Worm (Caenorhabditis elegans) whole organism, L1 larva: ENCODE results near the gene C51E3.6.
A peak's percentile ranks its signal among the peaks of the same experiment; 100 is the strongest.

Source experiments
- aha-1 ChIP-seq: fragments of 150-350 bp; optimal IDR thresholded peaks from 2 replicates; lab custom pipeline; 2014; ENCODE audit warnings: missing biosample characterization, missing genetic modification characterization
- alr-1 ChIP-seq: fragments of 200-800 bp; sonication (Bioruptor generic); optimal IDR thresholded peaks from 2 replicates; lab custom pipeline; 2018; ENCODE audit warnings: borderline replicate concordance, mild to moderate bottlenecking, missing genetic modification characterization, missing compliant biosample characterization
- ama-1 ChIP-seq: fragments of 150-350 bp; optimal IDR thresholded peaks from 2 replicates; lab custom pipeline; 2014
- blmp-1 ChIP-seq: fragments of 150-350 bp; optimal IDR thresholded peaks from 2 replicates; lab custom pipeline; 2014; ENCODE audit warnings: missing biosample characterization, missing genetic modification characterization
- ceh-88 ChIP-seq: fragments of 200-800 bp; sonication (Bioruptor generic); IDR thresholded peaks from 2 replicates; pipeline ENCODE4 v1.3.6; 2022; ENCODE audit warnings: missing genetic modification characterization, missing compliant biosample characterization
- ces-1 ChIP-seq: fragments of 150-350 bp; optimal IDR thresholded peaks from 2 replicates; lab custom pipeline; 2014; ENCODE audit warnings: missing biosample characterization, missing genetic modification reagents, missing genetic modification characterization
- dpl-1 ChIP-seq, 3 experiments: fragments of 150-350 bp in 2 of 3; sonication (generic microtip) in 1 of 3; optimal IDR thresholded peaks; 2 replicates each; lab custom pipeline; 2014 to 2017; ENCODE audit warnings: missing biosample characterization in 3 of 3, missing genetic modification characterization in 3 of 3, missing genetic modification reagents in 3 of 3
- dsc-1 ChIP-seq: sonication (generic microtip); optimal IDR thresholded peaks from 2 replicates; lab custom pipeline; 2016; ENCODE audit warnings: mild to moderate bottlenecking, missing genetic modification characterization, missing compliant biosample characterization
- efl-1 ChIP-seq, 4 experiments: fragments of 150-350 bp; optimal IDR thresholded peaks in 3 of 4; peaks in 1 of 4; 1 replicate in 1 of 4; 2 replicates in 3 of 4; lab custom pipeline; 2014; ENCODE audit warnings: missing biosample characterization in 2 of 4, missing genetic modification characterization in 2 of 4, missing genetic modification reagents in 2 of 4
- efl-3 ChIP-seq: fragments of 200-800 bp; sonication (Bioruptor generic); optimal IDR thresholded peaks from 2 replicates; lab custom pipeline; 2018; ENCODE audit warnings: mild to moderate bottlenecking, missing genetic modification characterization, missing compliant biosample characterization
- elt-3 ChIP-seq, 6 experiments: fragments of 150-350 bp in 1 of 6; sonication (generic microtip); optimal IDR thresholded peaks; 2 replicates each; lab custom pipeline; 2017 to 2018; ENCODE audit warnings: missing biosample characterization in 6 of 6, missing genetic modification characterization in 6 of 6, inconsistent platforms in 1 of 6
- ets-5 ChIP-seq: fragments of 200-800 bp; sonication (Bioruptor generic); IDR thresholded peaks from 2 replicates; pipeline ENCODE4 v1.3.6; 2022; ENCODE audit warnings: missing genetic modification characterization, missing compliant biosample characterization
- fkh-4 ChIP-seq: sonication (generic microtip); optimal IDR thresholded peaks from 2 replicates; lab custom pipeline; 2016; ENCODE audit warnings: missing compliant biosample characterization, missing genetic modification characterization, borderline replicate concordance
- fkh-8 ChIP-seq: sonication (generic microtip); optimal IDR thresholded peaks from 2 replicates; lab custom pipeline; 2016; ENCODE audit warnings: mild to moderate bottlenecking, missing genetic modification characterization, missing compliant biosample characterization
- grh-1 ChIP-seq: fragments of 200-800 bp; sonication (Bioruptor generic); IDR thresholded peaks from 2 replicates; pipeline ENCODE4 v1.3.6; 2022; ENCODE audit warnings: missing genetic modification reagents, missing genetic modification characterization, missing compliant biosample characterization
- hlh-4 ChIP-seq: sonication (generic microtip); optimal IDR thresholded peaks from 2 replicates; lab custom pipeline; 2016; ENCODE audit warnings: mild to moderate bottlenecking, missing genetic modification characterization, missing compliant biosample characterization
- isw-1 ChIP-seq: fragments of 200-800 bp; sonication (Bioruptor generic); IDR thresholded peaks from 2 replicates; pipeline ENCODE4 v1.3.6; 2022; ENCODE audit warnings: missing genetic modification characterization, missing compliant biosample characterization
- jun-1 ChIP-seq: fragments of 150-350 bp; optimal IDR thresholded peaks from 2 replicates; lab custom pipeline; 2014; ENCODE audit warnings: missing biosample characterization, missing genetic modification reagents, missing genetic modification characterization
- lin-14 ChIP-seq: fragments of 200-800 bp; sonication (Bioruptor generic); optimal IDR thresholded peaks from 2 replicates; lab custom pipeline; 2018; ENCODE audit warnings: mild to moderate bottlenecking, missing genetic modification characterization, moderate library complexity, missing compliant biosample characterization
- lin-35 ChIP-seq, 2 experiments: fragments of 150-350 bp; optimal IDR thresholded peaks; 2 replicates each; lab custom pipeline; 2014; ENCODE audit warnings: missing biosample characterization in 2 of 2, missing genetic modification characterization in 2 of 2, missing genetic modification reagents in 2 of 2
- lin-39 ChIP-seq: fragments of 150-350 bp; optimal IDR thresholded peaks from 2 replicates; lab custom pipeline; 2014; ENCODE audit warnings: missing biosample characterization, missing genetic modification reagents, missing genetic modification characterization
- lir-3 ChIP-seq: sonication (generic microtip); optimal IDR thresholded peaks from 2 replicates; lab custom pipeline; 2016; ENCODE audit warnings: mild to moderate bottlenecking, missing genetic modification characterization, moderate library complexity, missing compliant biosample characterization; ENCODE audit not compliant: poor library complexity
- lsy-2 ChIP-seq, 2 experiments: fragments of 150-350 bp; optimal IDR thresholded peaks; 2 replicates each; lab custom pipeline; 2014; ENCODE audit warnings: missing biosample characterization in 2 of 2, missing genetic modification characterization in 2 of 2
- mab-9 ChIP-seq: fragments of 200-800 bp; sonication (Bioruptor generic); IDR thresholded peaks from 2 replicates; pipeline ENCODE4 v1.3.6; 2022; ENCODE audit warnings: missing genetic modification reagents, missing genetic modification characterization, missing compliant biosample characterization
- mdl-1 ChIP-seq, 2 experiments: fragments of 150-350 bp; optimal IDR thresholded peaks; 2 replicates each; lab custom pipeline; 2014 to 2017; ENCODE audit warnings: missing biosample characterization in 2 of 2, missing genetic modification characterization in 2 of 2, inconsistent platforms in 1 of 2
- mef-2 ChIP-seq: fragments of 150-350 bp; optimal IDR thresholded peaks from 2 replicates; lab custom pipeline; 2014; ENCODE audit warnings: missing biosample characterization, missing genetic modification characterization
- mep-1 ChIP-seq: fragments of 150-350 bp; optimal IDR thresholded peaks from 2 replicates; lab custom pipeline; 2014; ENCODE audit warnings: missing biosample characterization, missing genetic modification characterization
- nhr-11 ChIP-seq: fragments of 150-350 bp; optimal IDR thresholded peaks from 2 replicates; lab custom pipeline; 2014; ENCODE audit warnings: missing biosample characterization, missing genetic modification characterization
- nhr-12 ChIP-seq: sonication (generic microtip); optimal IDR thresholded peaks from 2 replicates; lab custom pipeline; 2017; ENCODE audit warnings: missing biosample characterization, missing genetic modification characterization
- nhr-20 ChIP-seq: sonication (generic microtip); optimal IDR thresholded peaks from 2 replicates; lab custom pipeline; 2016; ENCODE audit warnings: mild to moderate bottlenecking, missing genetic modification characterization, missing compliant biosample characterization
- nhr-28 ChIP-seq: fragments of 150-350 bp; optimal IDR thresholded peaks from 2 replicates; lab custom pipeline; 2014; ENCODE audit warnings: missing biosample characterization, missing genetic modification characterization
- nhr-47 ChIP-seq: sonication (generic microtip); optimal IDR thresholded peaks from 2 replicates; lab custom pipeline; 2016; ENCODE audit warnings: mild to moderate bottlenecking, missing genetic modification characterization, moderate library complexity, missing compliant biosample characterization
- nhr-71 ChIP-seq: sonication (generic microtip); optimal IDR thresholded peaks from 2 replicates; lab custom pipeline; 2016; ENCODE audit warnings: mild to moderate bottlenecking, missing genetic modification characterization, moderate library complexity, missing compliant biosample characterization
- nhr-76 ChIP-seq: sonication (generic microtip); optimal IDR thresholded peaks from 2 replicates; lab custom pipeline; 2017; ENCODE audit warnings: missing biosample characterization, missing genetic modification characterization
- nhr-77 ChIP-seq: fragments of 150-350 bp; optimal IDR thresholded peaks from 2 replicates; lab custom pipeline; 2014; ENCODE audit warnings: missing biosample characterization, missing genetic modification characterization
- nhr-84 ChIP-seq: sonication (generic microtip); optimal IDR thresholded peaks from 2 replicates; lab custom pipeline; 2017; ENCODE audit warnings: missing biosample characterization, missing genetic modification characterization
- nhr-85 ChIP-seq: sonication (generic microtip); peaks from one replicate; lab custom pipeline; 2016; ENCODE audit warnings: missing genetic modification characterization, inconsistent platforms, missing compliant biosample characterization
- nhr-90 ChIP-seq: sonication (generic microtip); optimal IDR thresholded peaks from 2 replicates; lab custom pipeline; 2016; ENCODE audit warnings: mild to moderate bottlenecking, missing genetic modification characterization, missing compliant biosample characterization; ENCODE audit not compliant: poor library complexity
- pqm-1 ChIP-seq: sonication (generic microtip); optimal IDR thresholded peaks from 3 replicates; lab custom pipeline; 2017; ENCODE audit warnings: missing biosample characterization, missing genetic modification characterization
- rnt-1 ChIP-seq: sonication (generic microtip); optimal IDR thresholded peaks from 2 replicates; lab custom pipeline; 2016; ENCODE audit warnings: mild to moderate bottlenecking, missing genetic modification characterization, moderate library complexity, missing compliant biosample characterization
- skn-1 ChIP-seq: fragments of 150-350 bp; optimal IDR thresholded peaks from 2 replicates; lab custom pipeline; 2014; ENCODE audit warnings: missing biosample characterization, missing genetic modification characterization
- snpc-4 ChIP-seq: fragments of 150-350 bp; optimal IDR thresholded peaks from 2 replicates; lab custom pipeline; 2014; ENCODE audit warnings: missing biosample characterization, missing genetic modification characterization
- snu-23 ChIP-seq: sonication (generic microtip); optimal IDR thresholded peaks from 2 replicates; lab custom pipeline; 2016; ENCODE audit warnings: missing genetic modification characterization, missing compliant biosample characterization
- sox-4 ChIP-seq: sonication (generic microtip); optimal IDR thresholded peaks from 2 replicates; lab custom pipeline; 2016; ENCODE audit warnings: missing genetic modification characterization, missing compliant biosample characterization
- swsn-7 ChIP-seq: sonication (generic microtip); optimal IDR thresholded peaks from 2 replicates; lab custom pipeline; 2016; ENCODE audit warnings: missing genetic modification characterization, missing compliant biosample characterization
- tbx-2 ChIP-seq: sonication (generic microtip); optimal IDR thresholded peaks from 2 replicates; lab custom pipeline; 2016; ENCODE audit warnings: missing genetic modification characterization, missing compliant biosample characterization
- unc-30 ChIP-seq: sonication (generic microtip); optimal IDR thresholded peaks from 2 replicates; lab custom pipeline; 2017; ENCODE audit warnings: missing biosample characterization, missing genetic modification characterization
- unc-86 ChIP-seq: sonication (generic microtip); optimal IDR thresholded peaks from 2 replicates; lab custom pipeline; 2016; ENCODE audit warnings: missing genetic modification characterization, missing compliant biosample characterization
- vab-15 ChIP-seq: sonication (generic microtip); optimal IDR thresholded peaks from 2 replicates; lab custom pipeline; 2017; ENCODE audit warnings: missing genotype, mild to moderate bottlenecking, missing genetic modification characterization, missing compliant biosample characterization
- ztf-11 ChIP-seq, 2 experiments: sonication (generic microtip); optimal IDR thresholded peaks; 2 replicates each; lab custom pipeline; 2016 to 2017; ENCODE audit warnings: missing genetic modification characterization in 2 of 2, missing biosample characterization in 1 of 2, missing compliant biosample characterization in 1 of 2

Gene C51E3.6

ce11 chrV:10178166-10178565, 11.9 kb upstream of the C51E3.6 start (continued):
- peak; percentile 34 for TF ChIP-seq skn-1 (tag; lab: Kevin White, UChicago)
- TF ChIP-seq rnt-1 (tag; lab: Kevin White, UChicago), result peak; percentile 29
- peak; percentile 24 for TF ChIP-seq hlh-4 (tag; lab: Kevin White, UChicago)
- TF ChIP-seq isw-1 (GFP tag; lab: Robert Waterston, UW), result peak; percentile 63
- no peak for TF ChIP-seq ets-5 (GFP tag; lab: Robert Waterston, UW)
- TF ChIP-seq lsy-2 (tag; optimal IDR thresholded peaks at IDR 0.05; lab: Kevin White, UChicago), result peak; percentile 52 to 81
- peak; percentile 95 for TF ChIP-seq blmp-1 (tag; lab: Kevin White, UChicago)
- no peak for TF ChIP-seq pqm-1 (tag; lab: Kevin White, UChicago)
- TF ChIP-seq snpc-4 (tag; lab: Kevin White, UChicago), result peak; percentile 54
- TF ChIP-seq dsc-1, result peak; percentile 73
- TF ChIP-seq ama-1, result no peak
- TF ChIP-seq unc-30 (tag; lab: Kevin White, UChicago), result no peak
- TF ChIP-seq swsn-7 (tag; lab: Kevin White, UChicago), result peak; percentile 71
- peak; percentile 80 for TF ChIP-seq nhr-90 (tag; lab: Kevin White, UChicago)
- TF ChIP-seq mab-9 (GFP tag; lab: Robert Waterston, UW), result peak; percentile 34; the same call in 1 of the 2 replicates
- TF ChIP-seq mdl-1 (tag; optimal IDR thresholded peaks at IDR 0.05; lab: Kevin White, UChicago), result no peak
- peak; percentile 91 for TF ChIP-seq grh-1

DNA sequence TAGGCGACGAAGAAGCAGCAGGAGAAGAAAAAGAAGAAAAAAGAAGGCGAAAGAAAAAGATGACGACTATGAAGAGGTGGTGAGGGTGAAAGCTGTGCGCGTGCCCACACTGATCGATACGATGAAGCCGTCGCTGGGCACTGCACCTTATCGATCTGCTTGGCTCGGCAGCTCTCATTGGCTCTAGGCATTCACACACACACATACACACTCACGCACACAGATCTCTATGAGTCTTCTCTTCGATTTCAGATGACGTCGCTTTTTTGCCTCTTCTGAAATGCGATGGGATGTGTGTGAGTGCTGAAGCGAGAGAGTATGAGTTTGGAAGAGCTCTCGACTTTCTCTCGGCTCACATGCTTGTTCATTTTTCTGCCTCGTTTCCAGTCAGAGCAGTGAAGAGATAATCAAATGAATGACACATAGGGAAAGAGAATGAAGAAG, 8.4 kb upstream of the C51E3.6 start:
- peak; percentile 55 for TF ChIP-seq mep-1 (tag; lab: Kevin White, UChicago)
- no peak for TF ChIP-seq nhr-11 (tag; lab: Kevin White, UChicago)
- TF ChIP-seq unc-86, result peak; percentile 94
- TF ChIP-seq lin-39 (tag; lab: Kevin White, UChicago), result no peak
- TF ChIP-seq ztf-11 (tag; optimal IDR thresholded peaks at IDR 0.05; lab: Kevin White, UChicago), result peak in 1 of 2 experiments; percentile 25
- no peak for TF ChIP-seq nhr-12 (tag; lab: Kevin White, UChicago)
- TF ChIP-seq aha-1 (tag; lab: Kevin White, UChicago), result no peak
- no peak for TF ChIP-seq vab-15
- TF ChIP-seq efl-1 (optimal IDR thresholded peaks at IDR 0.05; lab: Kevin White, UChicago), result peak; percentile 44 to 53
- peak in 1 of 2 experiments; percentile 19 for TF ChIP-seq efl-1 (GFP tag; optimal IDR thresholded peaks at IDR 0.05 in 1 of 2; lab: Kevin White, UChicago)
- peak; percentile 87 for TF ChIP-seq nhr-47
- peak; percentile 82 for TF ChIP-seq tbx-2 (tag; lab: Kevin White, UChicago)
- TF ChIP-seq lin-14 (GFP tag; lab: Kevin White, UChicago), result peak; percentile 97
- TF ChIP-seq fkh-4, result no peak
- TF ChIP-seq nhr-77 (tag; lab: Kevin White, UChicago), result no peak
- peak; percentile 56 to 78 for TF ChIP-seq lsy-2 (tag; optimal IDR thresholded peaks at IDR 0.05; lab: Kevin White, UChicago)
- TF ChIP-seq fkh-8 (tag; lab: Kevin White, UChicago), result peak; percentile 98
- TF ChIP-seq hlh-4 (tag; lab: Kevin White, UChicago), result no peak
- TF ChIP-seq snu-23, result peak; percentile 71
- TF ChIP-seq lir-3 (tag; lab: Kevin White, UChicago), result no peak
- TF ChIP-seq mab-9 (GFP tag; lab: Robert Waterston, UW), result peak; percentile 9; the same call in 1 of the 2 replicates
- no peak for TF ChIP-seq dpl-1 (GFP tag; optimal IDR thresholded peaks at IDR 0.05; lab: Kevin White, UChicago)
- TF ChIP-seq nhr-20 (tag; lab: Kevin White, UChicago), result peak; percentile 20
- peak; percentile 53 for TF ChIP-seq mef-2
- no peak for TF ChIP-seq alr-1 (tag; lab: Kevin White, UChicago)
- TF ChIP-seq sox-4 (tag; lab: Kevin White, UChicago), result peak; percentile 43
- peak in 1 of 2 experiments; percentile 62 for TF ChIP-seq lin-35 (GFP tag; optimal IDR thresholded peaks at IDR 0.05; lab: Kevin White, UChicago)
- TF ChIP-seq pqm-1 (tag; lab: Kevin White, UChicago), result no peak
- TF ChIP-seq ces-1 (GFP tag; lab: Kevin White, UChicago), result peak; percentile 70
- TF ChIP-seq nhr-84 (tag; lab: Kevin White, UChicago), result no peak
- TF ChIP-seq snpc-4 (tag; lab: Kevin White, UChicago), result peak; percentile 45
- TF ChIP-seq jun-1 (tag; lab: Kevin White, UChicago), result peak; percentile 41
- peak; percentile 46; the same call in 1 of the 2 replicates for TF ChIP-seq ceh-88
- peak; percentile 90 for TF ChIP-seq nhr-71 (tag; lab: Kevin White, UChicago)
- TF ChIP-seq nhr-28 (tag; lab: Kevin White, UChicago), result no peak
- no peak for TF ChIP-seq efl-3 (GFP tag; lab: Kevin White, UChicago)
- TF ChIP-seq nhr-90 (tag; lab: Kevin White, UChicago), result no peak
- no peak for TF ChIP-seq nhr-85 (tag; lab: Kevin White, UChicago)
- TF ChIP-seq elt-3 (tag; optimal IDR thresholded peaks at IDR 0.05; lab: Kevin White, UChicago), result no peak
- TF ChIP-seq nhr-76 (tag; lab: Kevin White, UChicago), result no peak
- no peak for TF ChIP-seq grh-1
